Worm (Caenorhabditis elegans) whole organism, late embryonic: ENCODE measurements around the gene ddo-3.

Experiments
- K09A11.1 ChIP-seq: sonication (generic microtip); optimal IDR thresholded peaks from 2 replicates; lab custom pipeline; 2017; ENCODE audit warnings: antibody characterized with exemption, mild to moderate bottlenecking, missing genetic modification characterization, missing compliant biosample characterization; ENCODE audit not compliant: insufficient read depth
- ama-1 ChIP-seq: fragments of 150-350 bp; optimal IDR thresholded peaks from 2 replicates; lab custom pipeline; 2014
- ceh-2 ChIP-seq: sonication (generic microtip); optimal IDR thresholded peaks from 2 replicates; lab custom pipeline; 2016; ENCODE audit warnings: missing genotype, missing genetic modification characterization, missing compliant biosample characterization
- ceh-9 ChIP-seq: sonication (generic microtip); optimal IDR thresholded peaks from 2 replicates; lab custom pipeline; 2016; ENCODE audit warnings: mild to moderate bottlenecking, missing genetic modification characterization, inconsistent platforms, missing compliant biosample characterization
- dmd-4 ChIP-seq: sonication (generic microtip); optimal IDR thresholded peaks from 2 replicates; lab custom pipeline; 2016; ENCODE audit warnings: borderline replicate concordance, missing genetic modification characterization, missing compliant biosample characterization
- elt-2 ChIP-seq: sonication (generic microtip); optimal IDR thresholded peaks from 2 replicates; lab custom pipeline; 2016; ENCODE audit warnings: missing genetic modification reagents, missing genetic modification characterization, missing compliant biosample characterization
- ets-4 ChIP-seq: sonication (generic microtip); optimal IDR thresholded peaks from 2 replicates; lab custom pipeline; 2016; ENCODE audit warnings: missing genetic modification characterization, missing compliant biosample characterization
- fkh-10 ChIP-seq: fragments of 150-350 bp; optimal IDR thresholded peaks from 2 replicates; lab custom pipeline; 2014; ENCODE audit warnings: missing biosample characterization, missing genetic modification reagents, missing genetic modification characterization
- nhr-11 ChIP-seq: fragments of 150-350 bp; optimal IDR thresholded peaks from 2 replicates; lab custom pipeline; 2014; ENCODE audit warnings: missing biosample characterization, missing genetic modification characterization
- odd-2 ChIP-seq: sonication (generic microtip); optimal IDR thresholded peaks from 2 replicates; lab custom pipeline; 2017; ENCODE audit warnings: antibody characterized with exemption, mild to moderate bottlenecking, missing genetic modification characterization, missing compliant biosample characterization
- pha-2 ChIP-seq: sonication (generic microtip); optimal IDR thresholded peaks from 2 replicates; lab custom pipeline; 2017; ENCODE audit warnings: mild to moderate bottlenecking, missing genetic modification characterization, missing compliant biosample characterization
- pha-4 ChIP-seq: fragments of 150-350 bp; optimal IDR thresholded peaks from 2 replicates; lab custom pipeline; 2018; ENCODE audit warnings: missing biosample characterization, missing genetic modification reagents, missing genetic modification characterization
- unc-3 ChIP-seq, 2 experiments: fragments of 200-800 bp in 1 of 2; sonication (Bioruptor generic) in 1 of 2; sonication (generic microtip) in 1 of 2; conservative IDR thresholded peaks in 1 of 2; optimal IDR thresholded peaks in 1 of 2; 2 replicates each; pipeline versions ENCODE4 v1.3.6 to Lab custom; 2016 to 2022; ENCODE audit warnings: missing compliant biosample characterization in 2 of 2, missing genetic modification characterization in 2 of 2, missing genetic modification reagents in 1 of 2
- unc-86 ChIP-seq: sonication (generic microtip); optimal IDR thresholded peaks from 2 replicates; lab custom pipeline; 2016; ENCODE audit warnings: missing genetic modification characterization, missing compliant biosample characterization

DNA sequence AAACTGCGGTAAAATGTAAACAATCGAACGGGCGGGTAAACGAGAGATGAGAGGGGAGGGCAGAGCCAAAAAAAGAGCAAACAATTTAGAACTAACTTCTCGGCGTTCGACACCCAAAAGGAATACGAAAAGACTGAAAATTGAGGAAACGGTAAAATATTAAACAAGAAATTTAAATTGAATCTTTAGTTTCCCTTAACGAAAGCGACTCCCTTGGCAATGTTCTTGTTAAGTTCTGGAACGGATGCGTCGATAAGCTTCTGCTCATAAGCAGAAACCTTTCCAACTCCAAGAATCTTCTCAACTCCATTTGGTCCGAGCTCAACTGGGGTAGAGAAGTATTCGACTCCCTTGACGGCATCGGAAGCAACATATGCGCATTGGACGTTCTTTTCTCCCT, 19.0 kb downstream of the ddo-3 start:
- TF ChIP-seq pha-4, result no peak
- TF ChIP-seq pha-2, result no peak
- no peak for TF ChIP-seq ama-1
- no peak for TF ChIP-seq unc-3 (GFP tag; conservative IDR thresholded peaks at IDR 0.05; lab: Robert Waterston, UW)
- no peak for TF ChIP-seq unc-3 (tag; optimal IDR thresholded peaks at IDR 0.05; lab: Kevin White, UChicago)
- no peak for TF ChIP-seq ceh-9 (tag; lab: Kevin White, UChicago)
- no peak for TF ChIP-seq unc-86 (tag; lab: Kevin White, UChicago)
- no peak for TF ChIP-seq ets-4 (tag; lab: Kevin White, UChicago)
- TF ChIP-seq ceh-2 (tag; lab: Kevin White, UChicago), result no peak
- no peak for TF ChIP-seq odd-2
- no peak for TF ChIP-seq dmd-4 (tag; lab: Kevin White, UChicago)
- TF ChIP-seq fkh-10, result no peak
- no peak for TF ChIP-seq nhr-11 (tag; lab: Kevin White, UChicago)
- TF ChIP-seq K09A11.1 (tag; lab: Kevin White, UChicago), result no peak
- no peak for TF ChIP-seq elt-2 (tag; lab: Kevin White, UChicago)
